Worm (Caenorhabditis elegans): ENCODE results near the gene rde-4.

DNA sequence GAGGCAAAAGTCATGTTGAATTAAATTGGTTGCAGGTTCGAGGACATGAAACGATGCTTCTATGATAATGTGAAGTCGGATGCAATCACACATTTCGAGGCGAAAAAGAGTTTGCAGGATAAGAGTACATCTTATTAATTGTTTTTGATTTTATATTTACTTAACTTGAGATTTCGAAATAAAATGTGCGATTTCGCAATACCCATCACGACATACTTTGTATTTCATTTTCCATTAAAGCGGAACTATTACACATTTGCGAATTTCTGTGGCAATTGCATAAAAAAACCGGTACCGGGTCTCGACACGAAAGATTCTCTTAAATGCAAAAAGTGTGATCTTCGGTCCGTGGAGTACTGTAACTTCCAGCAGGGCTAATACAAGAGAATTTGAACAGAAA lies 16.1 kb downstream of the rde-4 start:
- TF ChIP-seq hnd-1 (tag; optimal IDR thresholded peaks at IDR 0.05) (no peak), ama-1 (optimal IDR thresholded peaks at IDR 0.05) (no peak), aly-1 (tag; optimal IDR thresholded peaks at IDR 0.05) (no peak), flt-1 (GFP tag; IDR thresholded peaks at IDR 0.05) (no peak)

Measured in whole organism, early embryonic.